Fruit fly (Drosophila melanogaster) whole organism: ENCODE data around the gene CG4186.

ENCODE experiments used
- CG8478 ChIP-seq: fragments of >200 bp; optimal IDR thresholded peaks from 2 replicates; lab custom pipeline; 2018; ENCODE audit warnings: inconsistent platforms
- EcR ChIP-seq, 2 experiments: fragments of >200 bp; optimal IDR thresholded peaks; 2 replicates each; lab custom pipeline; 2017; ENCODE audit warnings: missing biosample characterization in 2 of 2, missing genetic modification characterization in 2 of 2, missing genetic modification reagents in 2 of 2
- pan ChIP-seq: fragments of >200 bp; optimal IDR thresholded peaks from 2 replicates; lab custom pipeline; 2017
- psq ChIP-seq: fragments of >200 bp; optimal IDR thresholded peaks from 2 replicates; lab custom pipeline; 2017
- usp ChIP-seq: fragments of >200 bp; optimal IDR thresholded peaks from 2 replicates; lab custom pipeline; 2017; ENCODE audit warnings: missing biosample characterization, missing genetic modification characterization, mixed read lengths

DNA sequence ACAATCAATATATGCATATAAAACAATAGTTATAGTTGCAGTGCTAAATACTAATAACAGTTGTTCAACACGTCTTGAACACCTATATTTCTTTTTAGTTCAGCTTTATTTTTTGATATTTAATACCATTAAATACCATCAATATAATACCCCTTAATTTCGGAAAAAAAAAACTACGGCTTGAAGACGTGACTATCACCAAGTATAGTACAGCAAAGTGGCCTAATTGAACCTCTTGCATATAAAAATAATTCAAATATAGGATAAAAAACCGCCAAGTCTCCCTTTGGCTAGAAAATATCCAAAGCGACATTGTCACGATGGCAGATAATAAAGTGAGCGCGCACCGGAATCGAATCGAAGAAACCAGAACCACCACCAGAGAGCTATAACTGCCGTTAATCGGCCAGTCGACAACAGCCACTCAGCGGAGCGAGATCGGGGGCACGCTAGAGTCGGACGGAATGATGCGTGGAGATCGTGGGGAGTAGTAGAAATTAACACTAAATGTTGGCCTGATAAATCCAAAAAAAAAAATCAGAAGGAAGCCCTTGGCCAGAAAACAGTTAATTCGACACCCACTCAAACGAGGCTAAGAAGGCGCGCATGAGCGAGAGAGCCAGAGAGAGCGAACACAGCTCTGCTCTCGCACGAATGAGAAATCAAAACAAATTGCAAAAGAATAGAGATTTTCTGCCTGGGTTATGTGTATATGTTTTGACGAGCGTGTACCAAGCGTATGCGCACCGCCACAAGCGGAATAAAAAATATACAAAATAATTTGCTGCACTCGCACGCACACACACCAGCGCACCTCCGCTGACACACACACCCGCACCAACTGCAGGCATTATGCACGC, 15.7 kb downstream of the CG4186 start:
- TF ChIP-seq CG8478 (lab: Kevin White, UChicago): no peak
- no peak for TF ChIP-seq psq (lab: Kevin White, UChicago)
- TF ChIP-seq pan: no peak
- TF ChIP-seq EcR (GFP tag; optimal IDR thresholded peaks at IDR 0.05; lab: Kevin White, UChicago): no peak
- no peak for TF ChIP-seq usp
